Fruit fly (Drosophila melanogaster): ENCODE data around the gene Spn77Bc.
A peak's percentile ranks its signal among the peaks of the same experiment; 100 is the strongest.

Gene Spn77Bc

dm6 chr3L:20388983-20389382 lies 46.5 kb downstream of the Spn77Bc start (continued):
- TF ChIP-seq stwl (tag; optimal IDR thresholded peaks at IDR 0.05) (no peak), unc-4 (GFP tag; IDR thresholded peaks at IDR 0.05; ENCODE audit: partially characterized antibody) (no peak), Stat92E (GFP tag; optimal IDR thresholded peaks at IDR 0.05) (no peak), trh (GFP tag; optimal IDR thresholded peaks at IDR 0.05) (no peak), CG2889 (GFP tag; IDR thresholded peaks at IDR 0.05) (0 out of 3 replicates have a peak, but pooled peaks have one; percentile 38), danr (GFP tag; IDR thresholded peaks at IDR 0.05) (no peak), CG7271 (tag; optimal IDR thresholded peaks at IDR 0.05) (no peak), CG32767 (GFP tag; IDR thresholded peaks at IDR 0.05) (no peak), CG10565 (GFP tag; optimal IDR thresholded peaks at IDR 0.05) (no peak), CG33213 (GFP tag; optimal IDR thresholded peaks at IDR 0.05) (no peak), CG15479 (GFP tag; optimal IDR thresholded peaks at IDR 0.05) (peak; percentile 26), dpn (GFP tag; optimal IDR thresholded peaks at IDR 0.05) (peak; percentile 20 to 60), NC2α (GFP tag; optimal IDR thresholded peaks at IDR 0.05) (no peak), al (GFP tag; IDR thresholded peaks at IDR 0.05) (no peak), BtbVII (GFP tag; optimal IDR thresholded peaks at IDR 0.05) (peak; percentile 37), cg (GFP tag; optimal IDR thresholded peaks at IDR 0.05) (no peak), CG34422 (GFP tag; IDR thresholded peaks at IDR 0.05) (peak; percentile 57; the same call in 1 of the 3 replicates), YL-1 (GFP tag; optimal IDR thresholded peaks at IDR 0.05) (no peak), TFAM (GFP tag; optimal IDR thresholded peaks at IDR 0.05) (no peak), ewg (GFP tag; optimal IDR thresholded peaks at IDR 0.05) (no peak), NFAT (GFP tag; IDR thresholded peaks at IDR 0.05) (no peak; the same call in 1 of the 2 replicates), CG6683 (GFP tag; optimal IDR thresholded peaks at IDR 0.05) (no peak), bsh (GFP tag; optimal IDR thresholded peaks at IDR 0.05) (peak in 1 of 2 experiments; percentile 0), CG12769 (tag; optimal IDR thresholded peaks at IDR 0.05) (peak; percentile 87), CG16863 (GFP tag; optimal IDR thresholded peaks at IDR 0.05) (no peak), NK7.1 (GFP tag; optimal IDR thresholded peaks at IDR 0.05) (no peak), zfh1 (GFP tag; IDR thresholded peaks at IDR 0.05) (no peak), CG8924 (tag; optimal IDR thresholded peaks at IDR 0.05) (no peak), slbo (GFP tag; IDR thresholded peaks at IDR 0.05) (peak; percentile 57), sisA (GFP tag; IDR thresholded peaks at IDR 0.05) (0 out of 2 replicates have a peak, but pooled peaks have one; percentile 19), dmrt11E (tag; optimal IDR thresholded peaks at IDR 0.05) (peak; percentile 17), gcm (GFP tag; optimal IDR thresholded peaks at IDR 0.05) (peak; percentile 41), Sry-δ (GFP tag; optimal IDR thresholded peaks at IDR 0.05) (no peak), ash1 (GFP tag; optimal IDR thresholded peaks at IDR 0.05) (no peak), sob (GFP tag; IDR thresholded peaks at IDR 0.05) (peak; percentile 35; the same call in 1 of the 2 replicates), CG31441 (GFP tag; IDR thresholded peaks at IDR 0.05) (peak; percentile 27; the same call in 1 of the 2 replicates), Bteb2 (GFP tag; optimal IDR thresholded peaks at IDR 0.05) (peak; percentile 1), ato (GFP tag; IDR thresholded peaks at IDR 0.05; ENCODE audit: partially characterized antibody) (no peak), CG16779 (GFP tag; IDR thresholded peaks at IDR 0.05) (no peak), CG17802 (tag; optimal IDR thresholded peaks at IDR 0.05) (no peak), Mrtf (GFP tag; IDR thresholded peaks at IDR 0.05) (0 out of 3 replicates have a peak, but pooled peaks have one; percentile 36), CTCF (GFP tag; optimal IDR thresholded peaks at IDR 0.05) (no peak), psq (GFP tag; optimal IDR thresholded peaks at IDR 0.05) (no peak), Atf-2 (GFP tag; optimal IDR thresholded peaks at IDR 0.05) (no peak), pzg (GFP tag; optimal IDR thresholded peaks at IDR 0.05) (no peak), CG32772 (GFP tag; IDR thresholded peaks at IDR 0.05) (no peak), Hey (tag; optimal IDR thresholded peaks at IDR 0.05) (peak; percentile 21), da (GFP tag; optimal IDR thresholded peaks at IDR 0.05) (no peak), jing (GFP tag; optimal IDR thresholded peaks at IDR 0.05) (no peak), CG11560 (tag; IDR thresholded peaks at IDR 0.05) (no peak), z (GFP tag; IDR thresholded peaks at IDR 0.05) (no peak), vnd (GFP tag; IDR thresholded peaks at IDR 0.05; ENCODE audit: partially characterized antibody) (no peak)
